Fruit fly (Drosophila melanogaster) whole organism, embryonic: ENCODE measurements around the gene CG15423.

ENCODE experiments used
- Asciz ChIP-seq: fragments of 200-800 bp; sonication (Bioruptor generic); optimal IDR thresholded peaks from 2 replicates; lab custom pipeline; 2017; ENCODE audit warnings: missing biosample characterization, mild to moderate bottlenecking, missing genetic modification characterization, missing genetic modification reagents
- BEAF-32 ChIP-seq: fragments of 200-800 bp; sonication (Bioruptor generic); optimal IDR thresholded peaks from 3 replicates; lab custom pipeline; 2017; ENCODE audit warnings: missing biosample characterization, missing genetic modification characterization, mild to moderate bottlenecking, moderate library complexity, missing genetic modification reagents
- CG1024 ChIP-seq: fragments of 200-800 bp; sonication (Bioruptor generic); IDR thresholded peaks from 2 replicates; pipeline ENCODE4 v1.3.6; 2022; ENCODE audit warnings: missing biosample characterization, missing genetic modification characterization
- CG10959 ChIP-seq: fragments of 200-800 bp; sonication (Bioruptor generic); IDR thresholded peaks from 2 replicates; pipeline ENCODE4 v1.3.6; 2022; ENCODE audit warnings: missing biosample characterization, missing genetic modification characterization
- CG11247 ChIP-seq: fragments of 200-800 bp; sonication (Bioruptor generic); IDR thresholded peaks from 2 replicates; pipeline ENCODE4 v1.3.6; 2022; ENCODE audit warnings: missing biosample characterization, missing genetic modification characterization
- CG12769 ChIP-seq: fragments of 200-800 bp; sonication (Bioruptor generic); optimal IDR thresholded peaks from 2 replicates; lab custom pipeline; 2019; ENCODE audit warnings: missing biosample characterization, mild to moderate bottlenecking, missing genetic modification characterization, moderate library complexity
- CG13287 ChIP-seq: fragments of 200-800 bp; sonication (Bioruptor generic); IDR thresholded peaks from 2 replicates; pipeline ENCODE4 v1.3.6; 2022; ENCODE audit warnings: missing biosample characterization, missing genetic modification characterization; ENCODE audit not compliant: partially characterized antibody
- CG13624 ChIP-seq: fragments of 200-800 bp; sonication (Bioruptor generic); optimal IDR thresholded peaks from 2 replicates; lab custom pipeline; 2016; ENCODE audit warnings: missing biosample characterization, missing genetic modification characterization
- CG14014 ChIP-seq: fragments of 200-800 bp; sonication (Bioruptor generic); IDR thresholded peaks from 2 replicates; pipeline ENCODE4 v1.3.6; 2022; ENCODE audit warnings: missing biosample characterization, missing genetic modification characterization
- CG15269 ChIP-seq: fragments of 200-800 bp; sonication (Bioruptor generic); optimal IDR thresholded peaks from 2 replicates; lab custom pipeline; 2018; ENCODE audit warnings: missing biosample characterization, mild to moderate bottlenecking, missing genetic modification characterization, moderate library complexity
- CG16813 ChIP-seq: fragments of 200-800 bp; sonication (Bioruptor generic); IDR thresholded peaks from 3 replicates; pipeline ENCODE4 v1.3.6; 2022; ENCODE audit warnings: missing biosample characterization, missing genetic modification characterization; ENCODE audit not compliant: partially characterized antibody
- CG1792 ChIP-seq: fragments of 200-800 bp; sonication (Bioruptor generic); optimal IDR thresholded peaks from 2 replicates; lab custom pipeline; 2016; ENCODE audit warnings: missing biosample characterization, missing genetic modification characterization
- CG18262 ChIP-seq: fragments of 200-800 bp; optimal IDR thresholded peaks from 3 replicates; lab custom pipeline; 2019; ENCODE audit warnings: missing biosample characterization, mild to moderate bottlenecking, missing genetic modification characterization, moderate library complexity
- CG18764 ChIP-seq: fragments of 200-800 bp; sonication (Bioruptor generic); optimal IDR thresholded peaks from 3 replicates; lab custom pipeline; 2016; ENCODE audit warnings: missing biosample characterization, missing genetic modification characterization
- CG2116 ChIP-seq: fragments of 200-800 bp; sonication (Bioruptor generic); optimal IDR thresholded peaks from 3 replicates; lab custom pipeline; 2018; ENCODE audit warnings: missing biosample characterization, mild to moderate bottlenecking, missing genetic modification characterization
- CG2202 ChIP-seq: fragments of 200-800 bp; sonication (Bioruptor generic); optimal IDR thresholded peaks from 2 replicates; lab custom pipeline; 2018; ENCODE audit warnings: missing biosample characterization, mild to moderate bottlenecking, missing genetic modification characterization
- CG34422 ChIP-seq: fragments of 200-800 bp; sonication (Bioruptor generic); IDR thresholded peaks from 3 replicates; pipeline ENCODE4 v1.3.6; 2022; ENCODE audit warnings: missing biosample characterization, missing genetic modification characterization
- CG6175 ChIP-seq: fragments of 200-800 bp; sonication (Bioruptor generic); IDR thresholded peaks from 3 replicates; pipeline ENCODE4 v1.3.6; 2022; ENCODE audit warnings: missing biosample characterization, missing genetic modification characterization
- CG6254 ChIP-seq: fragments of 200-800 bp; sonication (Bioruptor generic); optimal IDR thresholded peaks from 3 replicates; lab custom pipeline; 2017; ENCODE audit warnings: mild to moderate bottlenecking, missing biosample characterization, missing genetic modification reagents, missing genetic modification characterization
- CG7357 ChIP-seq: fragments of 200-800 bp; sonication (Bioruptor generic); IDR thresholded peaks from 3 replicates; pipeline ENCODE4 v1.3.6; 2022; ENCODE audit warnings: missing biosample characterization, missing genetic modification characterization
- CG7987 ChIP-seq: fragments of 200-800 bp; sonication (Bioruptor generic); optimal IDR thresholded peaks from 2 replicates; lab custom pipeline; 2018; ENCODE audit warnings: missing biosample characterization, mild to moderate bottlenecking, missing genetic modification characterization, moderate library complexity
- CG9932 ChIP-seq: fragments of 200-800 bp; sonication (Bioruptor generic); IDR thresholded peaks from 2 replicates; pipeline ENCODE4 v1.3.6; 2022; ENCODE audit warnings: missing biosample characterization, missing genetic modification characterization
- Chrac-16 ChIP-seq: fragments of 200-800 bp; sonication (Bioruptor generic); optimal IDR thresholded peaks from 3 replicates; lab custom pipeline; 2016; ENCODE audit warnings: missing biosample characterization, missing genetic modification characterization
- Gsc ChIP-seq: fragments of 200-800 bp; sonication (Bioruptor generic); IDR thresholded peaks from 2 replicates; pipeline ENCODE4 v1.3.6; 2022; ENCODE audit warnings: missing biosample characterization, missing genetic modification characterization
- Hr3 ChIP-seq: fragments of 200-800 bp; sonication (Bioruptor generic); optimal IDR thresholded peaks from 3 replicates; lab custom pipeline; 2016; ENCODE audit warnings: missing biosample characterization, missing genetic modification characterization
- Mad ChIP-seq: fragments of 200-800 bp; sonication (Bioruptor generic); optimal IDR thresholded peaks from 2 replicates; lab custom pipeline; 2016; ENCODE audit warnings: missing biosample characterization, missing genetic modification characterization
- Nf-YB ChIP-seq: fragments of 200-800 bp; sonication (Bioruptor generic); optimal IDR thresholded peaks from 3 replicates; lab custom pipeline; 2019; ENCODE audit warnings: missing biosample characterization, mild to moderate bottlenecking, missing genetic modification characterization, moderate library complexity
- ab ChIP-seq: fragments of 200-800 bp; sonication (Bioruptor generic); optimal IDR thresholded peaks from 2 replicates; lab custom pipeline; 2016; ENCODE audit warnings: missing biosample characterization, missing genetic modification characterization
- az2 ChIP-seq: fragments of 200-800 bp; sonication (Bioruptor generic); optimal IDR thresholded peaks from 3 replicates; lab custom pipeline; 2016; ENCODE audit warnings: missing biosample characterization, missing genetic modification characterization
- bowl ChIP-seq: fragments of 200-800 bp; sonication (Bioruptor generic); IDR thresholded peaks from 2 replicates; pipeline ENCODE4 v1.3.6; 2022; ENCODE audit warnings: missing biosample characterization, missing genetic modification characterization
- br ChIP-seq: fragments of >200 bp; optimal IDR thresholded peaks from 2 replicates; lab custom pipeline; 2017
- cg ChIP-seq: fragments of 200-800 bp; sonication (Bioruptor generic); optimal IDR thresholded peaks from 3 replicates; lab custom pipeline; 2019; ENCODE audit warnings: missing biosample characterization, mild to moderate bottlenecking, missing genetic modification characterization, moderate library complexity
- crp ChIP-seq, 2 experiments: fragments of 200-800 bp; sonication (Bioruptor generic); optimal IDR thresholded peaks; 2 replicates in 1 of 2; 3 replicates in 1 of 2; lab custom pipeline; 2017; ENCODE audit warnings: missing biosample characterization in 2 of 2, missing genetic modification characterization in 2 of 2, mild to moderate bottlenecking in 1 of 2, moderate library complexity in 1 of 2
- ewg ChIP-seq: fragments of 200-800 bp; sonication (Bioruptor generic); optimal IDR thresholded peaks from 3 replicates; lab custom pipeline; 2017; ENCODE audit warnings: mild to moderate bottlenecking, missing biosample characterization, missing genetic modification reagents, missing genetic modification characterization
- eyg ChIP-seq: fragments of 200-800 bp; sonication (Bioruptor generic); optimal IDR thresholded peaks from 3 replicates; lab custom pipeline; 2016; ENCODE audit warnings: missing biosample characterization, missing genetic modification characterization
- inv ChIP-seq: fragments of 200-800 bp; sonication (Bioruptor generic); IDR thresholded peaks from 2 replicates; pipeline ENCODE4 v1.3.6; 2022; ENCODE audit warnings: missing biosample characterization, missing genetic modification characterization; ENCODE audit not compliant: partially characterized antibody
- lola ChIP-seq, 3 experiments: fragments of >200 bp in 2 of 3; fragments of 200-800 bp in 1 of 3; sonication (Bioruptor generic) in 1 of 3; optimal IDR thresholded peaks; 2 replicates each; lab custom pipeline; 2017 to 2019; ENCODE audit warnings: missing biosample characterization in 3 of 3, missing genetic modification characterization in 3 of 3, mild to moderate bottlenecking in 1 of 3, moderate library complexity in 1 of 3
- mirr ChIP-seq: fragments of 200-800 bp; sonication (Bioruptor generic); optimal IDR thresholded peaks from 3 replicates; lab custom pipeline; 2018; ENCODE audit warnings: missing biosample characterization, mild to moderate bottlenecking, missing genetic modification characterization
- pb ChIP-seq: fragments of 200-800 bp; sonication (Bioruptor generic); optimal IDR thresholded peaks from 3 replicates; lab custom pipeline; 2016; ENCODE audit warnings: missing biosample characterization, missing genetic modification characterization
- peb ChIP-seq: fragments of 200-800 bp; sonication (Bioruptor generic); IDR thresholded peaks from 2 replicates; pipeline ENCODE4 v1.3.6; 2022; ENCODE audit warnings: missing biosample characterization, missing genetic modification characterization
- pita ChIP-seq: fragments of 200-800 bp; sonication (Bioruptor generic); optimal IDR thresholded peaks from 2 replicates; lab custom pipeline; 2017; ENCODE audit warnings: missing biosample characterization, mild to moderate bottlenecking, missing genetic modification characterization
- pzg ChIP-seq: fragments of 200-800 bp; sonication (Bioruptor generic); optimal IDR thresholded peaks from 3 replicates; lab custom pipeline; 2018; ENCODE audit warnings: missing biosample characterization, mild to moderate bottlenecking, missing genetic modification characterization, moderate library complexity
- repo ChIP-seq: fragments of 200-800 bp; sonication (Bioruptor generic); optimal IDR thresholded peaks from 2 replicates; lab custom pipeline; 2016; ENCODE audit warnings: missing biosample characterization, missing genetic modification characterization
- rib ChIP-seq: fragments of 200-800 bp; sonication (Bioruptor generic); IDR thresholded peaks from 2 replicates; pipeline ENCODE4 v1.3.6; 2022; ENCODE audit warnings: missing biosample characterization, missing genetic modification characterization
- run ChIP-seq: fragments of 200-800 bp; sonication (Bioruptor generic); optimal IDR thresholded peaks from 3 replicates; lab custom pipeline; 2018; ENCODE audit warnings: missing biosample characterization, mild to moderate bottlenecking, missing genetic modification characterization
- sug ChIP-seq: fragments of 200-800 bp; optimal IDR thresholded peaks from 2 replicates; lab custom pipeline; 2019; ENCODE audit warnings: missing biosample characterization, mild to moderate bottlenecking, missing genetic modification characterization, moderate library complexity
- tgo ChIP-seq: fragments of 200-800 bp; sonication (Bioruptor generic); IDR thresholded peaks from 3 replicates; pipeline ENCODE4 v1.3.6; 2022; ENCODE audit warnings: missing biosample characterization, missing genetic modification characterization
- twi ChIP-seq: fragments of 200-800 bp; optimal IDR thresholded peaks from 2 replicates; lab custom pipeline; 2019; ENCODE audit warnings: missing biosample characterization, mild to moderate bottlenecking, missing genetic modification characterization, moderate library complexity
- usp ChIP-seq: fragments of >200 bp; optimal IDR thresholded peaks from 2 replicates; lab custom pipeline; 2017; ENCODE audit warnings: missing biosample characterization, missing genetic modification characterization
- vfl ChIP-seq: fragments of 200-800 bp; sonication (Bioruptor generic); optimal IDR thresholded peaks from 2 replicates; lab custom pipeline; 2016; ENCODE audit warnings: missing biosample characterization, missing genetic modification characterization

The CG15423 gene

dm6 chr2L:4045185-4045814 lies 39.5 kb downstream of the CG15423 start (continued):
- no peak for TF ChIP-seq crp (GFP tag; optimal IDR thresholded peaks at IDR 0.05; lab: Kevin White, UChicago)
- peak; percentile 21; the same call in 1 of the 3 replicates for TF ChIP-seq CG7357 (GFP tag; lab: Robert Waterston, UW)
- TF ChIP-seq az2 (GFP tag; lab: Kevin White, UChicago), result peak; percentile 68
- TF ChIP-seq CG9932, result no peak
- no peak for TF ChIP-seq repo
- no peak for TF ChIP-seq CG7987 (GFP tag; lab: Kevin White, UChicago)
- peak; percentile 42 for TF ChIP-seq Asciz
- no peak for TF ChIP-seq run (tag; lab: Kevin White, UChicago)
- TF ChIP-seq peb (GFP tag; lab: Robert Waterston, UW), result peak; percentile 59
- no peak for TF ChIP-seq BEAF-32 (GFP tag; lab: Kevin White, UChicago)
- no peak for TF ChIP-seq CG11247 (GFP tag; lab: Robert Waterston, UW)
- no peak for TF ChIP-seq inv
- no peak for TF ChIP-seq CG13287
- 0 out of 2 replicates have a peak, but pooled peaks have one; percentile 15 for TF ChIP-seq Gsc (GFP tag; lab: Robert Waterston, UW)
- peak; percentile 66 for TF ChIP-seq CG10959 (GFP tag; lab: Robert Waterston, UW)
- TF ChIP-seq CG18764 (GFP tag; lab: Kevin White, UChicago), result peak; percentile 25
- no peak for TF ChIP-seq pb (GFP tag; lab: Kevin White, UChicago)
- peak; percentile 85 for TF ChIP-seq CG18262 (tag; lab: Kevin White, UChicago)
- TF ChIP-seq Hr3 (GFP tag; lab: Kevin White, UChicago), result peak; percentile 53
- TF ChIP-seq CG16813 (GFP tag; lab: Robert Waterston, UW), result no peak
- no peak for TF ChIP-seq ab (GFP tag; lab: Kevin White, UChicago)
- no peak for TF ChIP-seq CG12769 (tag; lab: Kevin White, UChicago)
- TF ChIP-seq usp (GFP tag; lab: Kevin White, UChicago), result no peak
- no peak; the same call in 2 of the 3 replicates for TF ChIP-seq tgo
- no peak for TF ChIP-seq CG15269 (tag; lab: Kevin White, UChicago)
- no peak for TF ChIP-seq rib (GFP tag; lab: Robert Waterston, UW)
- TF ChIP-seq pzg, result no peak
- TF ChIP-seq CG1792 (GFP tag; lab: Kevin White, UChicago), result no peak
- no peak for TF ChIP-seq vfl (GFP tag; lab: Kevin White, UChicago)
- TF ChIP-seq CG1024 (GFP tag; lab: Robert Waterston, UW), result peak; percentile 45
- peak; percentile 64 for TF ChIP-seq twi (tag; lab: Kevin White, UChicago)
- peak; percentile 43 for TF ChIP-seq CG6254 (GFP tag; lab: Kevin White, UChicago)
- peak in 1 of 3 experiments; percentile 83 for TF ChIP-seq lola (GFP tag; optimal IDR thresholded peaks at IDR 0.05; lab: Kevin White, UChicago)
- no peak for TF ChIP-seq CG13624 (GFP tag; lab: Kevin White, UChicago)
- TF ChIP-seq bowl, result no peak
- TF ChIP-seq Chrac-16, result peak; percentile 66
- TF ChIP-seq ewg, result peak; percentile 58
- no peak for TF ChIP-seq br
- TF ChIP-seq Nf-YB, result peak; percentile 38
- TF ChIP-seq CG6175 (GFP tag; lab: Robert Waterston, UW), result no peak
- TF ChIP-seq mirr (GFP tag; lab: Kevin White, UChicago), result no peak
- TF ChIP-seq sug (tag; lab: Kevin White, UChicago), result no peak
- TF ChIP-seq eyg, result no peak
- no peak for TF ChIP-seq cg (GFP tag; lab: Kevin White, UChicago)
- TF ChIP-seq CG2116 (GFP tag; lab: Kevin White, UChicago), result peak; percentile 14
- TF ChIP-seq CG2202 (tag; lab: Kevin White, UChicago), result peak; percentile 80
- no peak for TF ChIP-seq pita (GFP tag; lab: Kevin White, UChicago)
- TF ChIP-seq Mad (GFP tag; lab: Kevin White, UChicago), result no peak
- no peak for TF ChIP-seq CG14014
- TF ChIP-seq CG34422 (GFP tag; lab: Robert Waterston, UW), result no peak; the same call in 2 of the 3 replicates
